Worm (Caenorhabditis elegans): Measurements from ENCODE around the gene C01G10.9.

ce11 chrV:15072738-15073137 is 9.6 kb upstream of the C01G10.9 start:
- TF ChIP-seq lin-13 (tag; optimal IDR thresholded peaks at IDR 0.05) (no peak), sptf-1 (tag; optimal IDR thresholded peaks at IDR 0.05) (no peak), elt-1 (tag; optimal IDR thresholded peaks at IDR 0.05; ENCODE audit: borderline replicate concordance, insufficient read depth) (peak; percentile 36), unc-62 (GFP tag; optimal IDR thresholded peaks at IDR 0.05) (no peak), nhr-28 (tag; optimal IDR thresholded peaks at IDR 0.05) (no peak), nhr-237 (tag; optimal IDR thresholded peaks at IDR 0.05) (no peak), snpc-4 (tag; optimal IDR thresholded peaks at IDR 0.05) (no peak), mep-1 (tag; optimal IDR thresholded peaks at IDR 0.05) (no peak), ceh-83 (GFP tag; optimal IDR thresholded peaks at IDR 0.05) (no peak), elt-3 (tag; optimal IDR thresholded peaks at IDR 0.05) (no peak), nhr-12 (tag; optimal IDR thresholded peaks at IDR 0.05) (no peak), zip-8 (tag; optimal IDR thresholded peaks at IDR 0.05) (no peak), unc-39 (tag; optimal IDR thresholded peaks at IDR 0.05) (no peak)
